Fruit fly (Drosophila melanogaster): ENCODE data around the gene Dab.

Dab gene

DNA sequence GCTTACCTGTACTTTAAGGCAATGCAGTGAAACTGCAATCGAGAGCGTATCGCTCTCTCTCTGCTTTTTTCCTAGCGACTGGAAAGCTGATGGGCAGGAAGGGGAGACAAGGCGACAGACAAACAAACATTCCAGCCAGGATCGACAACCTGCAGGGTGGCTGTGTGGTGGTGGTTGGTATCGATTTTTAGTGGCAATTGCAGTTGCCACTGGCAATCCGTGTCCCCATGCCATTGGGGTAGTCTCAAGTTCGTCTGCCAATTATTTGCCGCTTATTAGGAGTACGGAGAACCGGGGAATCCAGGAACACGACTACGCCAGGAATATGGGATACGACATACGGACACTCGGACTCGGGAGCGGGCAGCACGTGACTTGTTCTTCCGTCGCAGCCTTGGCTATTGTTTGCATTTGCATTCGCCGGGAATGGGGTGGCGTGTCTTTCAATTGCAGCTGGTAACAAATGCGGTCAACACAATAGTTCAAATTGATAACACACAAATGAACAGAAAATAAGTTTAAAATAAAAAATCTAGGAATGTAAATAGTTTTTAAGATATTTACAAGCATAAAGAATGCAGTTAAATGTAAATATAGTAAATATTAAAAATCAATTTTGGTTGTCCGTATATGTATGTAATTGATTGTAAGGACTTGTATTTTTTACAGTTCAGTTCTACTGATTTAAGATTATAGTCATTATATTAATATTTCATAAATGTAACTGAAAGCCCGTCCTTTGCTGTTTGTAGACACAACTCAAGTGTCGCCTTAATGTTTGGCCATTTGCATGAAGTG is 34.9 kb downstream of the Dab start (continued):
- no peak for TF ChIP-seq CG14667 (GFP tag; IDR thresholded peaks at IDR 0.05)
- no peak for TF ChIP-seq Nf-YB (GFP tag; optimal IDR thresholded peaks at IDR 0.05)
- TF ChIP-seq wdn (GFP tag; IDR thresholded peaks at IDR 0.05), result no peak
- no peak for TF ChIP-seq CG9437 (GFP tag; optimal IDR thresholded peaks at IDR 0.05)
- no peak for TF ChIP-seq CrebB (tag; optimal IDR thresholded peaks at IDR 0.05)
- TF ChIP-seq Ssrp (tag; optimal IDR thresholded peaks at IDR 0.05), result peak; percentile 10
- TF ChIP-seq CG12299 (tag; optimal IDR thresholded peaks at IDR 0.05), result no peak
- TF ChIP-seq sens-2 (GFP tag; IDR thresholded peaks at IDR 0.05), result no peak
- TF ChIP-seq Sox100B (GFP tag; optimal IDR thresholded peaks at IDR 0.05), result peak; percentile 30
- TF ChIP-seq rib (GFP tag; IDR thresholded peaks at IDR 0.05), result no peak
- no peak for TF ChIP-seq Antp (GFP tag; optimal IDR thresholded peaks at IDR 0.05)
- no peak for TF ChIP-seq CG2875 (GFP tag; optimal IDR thresholded peaks at IDR 0.05)
- TF ChIP-seq Ets65A (GFP tag), result no peak
- no peak for TF ChIP-seq CG9727 (GFP tag; optimal IDR thresholded peaks at IDR 0.05)
- no peak for TF ChIP-seq lbe (GFP tag; optimal IDR thresholded peaks at IDR 0.05)
- TF ChIP-seq sisA (GFP tag; IDR thresholded peaks at IDR 0.05), result no peak
- TF ChIP-seq CG12391 (tag; optimal IDR thresholded peaks at IDR 0.05), result peak; percentile 7
- TF ChIP-seq CG3065 (GFP tag; optimal IDR thresholded peaks at IDR 0.05), result no peak
- no peak for TF ChIP-seq sim (GFP tag; IDR thresholded peaks at IDR 0.05)
- no peak for TF ChIP-seq CkIIα-i1 (GFP tag; IDR thresholded peaks at IDR 0.05)
- no peak for TF ChIP-seq gce (GFP tag; IDR thresholded peaks at IDR 0.05)
- TF ChIP-seq CG4820 (GFP tag; optimal IDR thresholded peaks at IDR 0.05), result no peak
- TF ChIP-seq CG10366 (GFP tag; IDR thresholded peaks at IDR 0.05), result no peak
- no peak for TF ChIP-seq CG10147 (GFP tag; optimal IDR thresholded peaks at IDR 0.05)
- no peak for TF ChIP-seq CG8089 (GFP tag; optimal IDR thresholded peaks at IDR 0.05)
- no peak for TF ChIP-seq CG2120 (GFP tag; optimal IDR thresholded peaks at IDR 0.05)
- TF ChIP-seq CG10267 (tag; optimal IDR thresholded peaks at IDR 0.05), result peak; percentile 59
- TF ChIP-seq Camta (GFP tag; optimal IDR thresholded peaks at IDR 0.05), result no peak
- TF ChIP-seq gsb-n (tag; optimal IDR thresholded peaks at IDR 0.05), result no peak
- TF ChIP-seq cg (GFP tag; optimal IDR thresholded peaks at IDR 0.05), result no peak
- no peak for TF ChIP-seq D (optimal IDR thresholded peaks at IDR 0.05)
- peak; percentile 29 for TF ChIP-seq D (GFP tag; optimal IDR thresholded peaks at IDR 0.05)
- no peak for TF ChIP-seq CG17612 (GFP tag; IDR thresholded peaks at IDR 0.05)
- TF ChIP-seq HHEX (GFP tag; optimal IDR thresholded peaks at IDR 0.05), result no peak
- TF ChIP-seq jigr1 (GFP tag; IDR thresholded peaks at IDR 0.05), result no peak
- no peak for TF ChIP-seq vvl (GFP tag; IDR thresholded peaks at IDR 0.05)
- no peak for TF ChIP-seq CG15514 (GFP tag; optimal IDR thresholded peaks at IDR 0.05)
- TF ChIP-seq Hmx (GFP tag; optimal IDR thresholded peaks at IDR 0.05), result no peak
- TF ChIP-seq tio (GFP tag; optimal IDR thresholded peaks at IDR 0.05), result no peak
- no peak for TF ChIP-seq CG6175 (GFP tag; IDR thresholded peaks at IDR 0.05)
- no peak for TF ChIP-seq slbo (GFP tag; IDR thresholded peaks at IDR 0.05)
- no peak for TF ChIP-seq CG2199 (GFP tag; IDR thresholded peaks at IDR 0.05)
- peak; percentile 24 for TF ChIP-seq dmrt11E (tag; optimal IDR thresholded peaks at IDR 0.05)
- TF ChIP-seq CG13775 (GFP tag; optimal IDR thresholded peaks at IDR 0.05), result no peak
- no peak for TF ChIP-seq tap (tag; optimal IDR thresholded peaks at IDR 0.05)
- TF ChIP-seq Fer3 (tag; optimal IDR thresholded peaks at IDR 0.05), result no peak
- no peak for TF ChIP-seq CG6765 (GFP tag; optimal IDR thresholded peaks at IDR 0.05)
- TF ChIP-seq ato (GFP tag; IDR thresholded peaks at IDR 0.05; ENCODE audit: partially characterized antibody), result no peak
- TF ChIP-seq sr (GFP tag; IDR thresholded peaks at IDR 0.05), result no peak
- TF ChIP-seq Dbx (GFP tag; IDR thresholded peaks at IDR 0.05), result no peak
- TF ChIP-seq CG10979 (tag; optimal IDR thresholded peaks at IDR 0.05), result peak; percentile 60
